Worm (Caenorhabditis elegans) whole organism, young adult: ENCODE measurements around the gene ehs-1.

ENCODE experiments used
- C06A6.2 ChIP-seq: fragments of 200-800 bp; sonication (Bioruptor generic); conservative IDR thresholded peaks from 2 replicates; pipeline ENCODE4 v1.3.6; 2022; ENCODE audit warnings: missing genetic modification characterization, missing compliant biosample characterization
- Y53G8AR.9 ChIP-seq: fragments of 200-800 bp; sonication (Bioruptor generic); conservative IDR thresholded peaks from 2 replicates; pipeline ENCODE4 v1.3.6; 2022; ENCODE audit warnings: missing genetic modification reagents, missing genetic modification characterization, missing compliant biosample characterization
- athp-1 ChIP-seq: sonication (generic microtip); optimal IDR thresholded peaks from 2 replicates; lab custom pipeline; 2017; ENCODE audit warnings: mild to moderate bottlenecking, missing genetic modification characterization, missing compliant biosample characterization
- cebp-1 ChIP-seq, 2 experiments: fragments of 200-800 bp in 1 of 2; sonication (Bioruptor generic) in 1 of 2; sonication (generic microtip) in 1 of 2; IDR thresholded peaks in 1 of 2; optimal IDR thresholded peaks in 1 of 2; 2 replicates each; pipeline versions ENCODE4 v1.3.6 to Lab custom; 2017 to 2022; ENCODE audit warnings: missing compliant biosample characterization in 2 of 2, missing genetic modification characterization in 2 of 2, mild to moderate bottlenecking in 1 of 2, missing genetic modification reagents in 1 of 2, moderate library complexity in 1 of 2
- cebp-2 ChIP-seq: fragments of 200-800 bp; sonication (Bioruptor generic); IDR thresholded peaks from 2 replicates; pipeline ENCODE4 v1.3.6; 2022; ENCODE audit warnings: missing genetic modification characterization, missing compliant biosample characterization
- ceh-40 ChIP-seq: fragments of 200-800 bp; sonication (Bioruptor generic); IDR thresholded peaks from 2 replicates; pipeline ENCODE4 v1.3.6; 2022; ENCODE audit warnings: missing genetic modification characterization, missing compliant biosample characterization
- lin-35 ChIP-seq, 3 experiments: fragments of 150-350 bp in 2 of 3; sonication (generic microtip) in 1 of 3; optimal IDR thresholded peaks; 2 replicates each; lab custom pipeline; 2014 to 2018; ENCODE audit warnings: missing biosample characterization in 3 of 3, missing genetic modification characterization in 3 of 3, missing genetic modification reagents in 3 of 3
- nfyb-1 ChIP-seq: fragments of 200-800 bp; sonication (Bioruptor generic); IDR thresholded peaks from 2 replicates; pipeline ENCODE4 v1.3.6; 2022; ENCODE audit warnings: missing genetic modification reagents, missing genetic modification characterization, missing compliant biosample characterization
- nhr-80 ChIP-seq: sonication (generic microtip); optimal IDR thresholded peaks from 2 replicates; lab custom pipeline; 2016; ENCODE audit warnings: missing genetic modification characterization, missing compliant biosample characterization
- sdz-38 ChIP-seq: sonication (generic microtip); optimal IDR thresholded peaks from 2 replicates; lab custom pipeline; 2016; ENCODE audit warnings: missing genotype, missing genetic modification characterization, missing compliant biosample characterization
- snpc-4 ChIP-seq, 5 experiments: fragments of 150-350 bp in 1 of 5; sonication (generic microtip) in 4 of 5; optimal IDR thresholded peaks; 2 replicates each; lab custom pipeline; 2014 to 2018; ENCODE audit warnings: missing genetic modification characterization in 5 of 5, missing biosample characterization in 3 of 5, antibody characterized with exemption in 2 of 5, mild to moderate bottlenecking in 2 of 5, missing compliant biosample characterization in 2 of 5, missing genotype in 2 of 5, moderate library complexity in 2 of 5, missing genetic modification reagents in 1 of 5
- unc-62 ChIP-seq: fragments of 150-350 bp; optimal IDR thresholded peaks from 2 replicates; lab custom pipeline; 2014; ENCODE audit warnings: missing biosample characterization, missing genetic modification reagents, missing genetic modification characterization
- zfh-2 ChIP-seq: fragments of 200-800 bp; sonication (Bioruptor generic); conservative IDR thresholded peaks from 2 replicates; pipeline ENCODE4 v1.3.6; 2022; ENCODE audit warnings: missing genetic modification reagents, missing genetic modification characterization, missing compliant biosample characterization
- ztf-22 ChIP-seq: fragments of 200-800 bp; sonication (Bioruptor generic); optimal IDR thresholded peaks from 2 replicates; lab custom pipeline; 2018; ENCODE audit warnings: mild to moderate bottlenecking, missing genetic modification characterization, moderate library complexity, missing compliant biosample characterization

Gene ehs-1

DNA sequence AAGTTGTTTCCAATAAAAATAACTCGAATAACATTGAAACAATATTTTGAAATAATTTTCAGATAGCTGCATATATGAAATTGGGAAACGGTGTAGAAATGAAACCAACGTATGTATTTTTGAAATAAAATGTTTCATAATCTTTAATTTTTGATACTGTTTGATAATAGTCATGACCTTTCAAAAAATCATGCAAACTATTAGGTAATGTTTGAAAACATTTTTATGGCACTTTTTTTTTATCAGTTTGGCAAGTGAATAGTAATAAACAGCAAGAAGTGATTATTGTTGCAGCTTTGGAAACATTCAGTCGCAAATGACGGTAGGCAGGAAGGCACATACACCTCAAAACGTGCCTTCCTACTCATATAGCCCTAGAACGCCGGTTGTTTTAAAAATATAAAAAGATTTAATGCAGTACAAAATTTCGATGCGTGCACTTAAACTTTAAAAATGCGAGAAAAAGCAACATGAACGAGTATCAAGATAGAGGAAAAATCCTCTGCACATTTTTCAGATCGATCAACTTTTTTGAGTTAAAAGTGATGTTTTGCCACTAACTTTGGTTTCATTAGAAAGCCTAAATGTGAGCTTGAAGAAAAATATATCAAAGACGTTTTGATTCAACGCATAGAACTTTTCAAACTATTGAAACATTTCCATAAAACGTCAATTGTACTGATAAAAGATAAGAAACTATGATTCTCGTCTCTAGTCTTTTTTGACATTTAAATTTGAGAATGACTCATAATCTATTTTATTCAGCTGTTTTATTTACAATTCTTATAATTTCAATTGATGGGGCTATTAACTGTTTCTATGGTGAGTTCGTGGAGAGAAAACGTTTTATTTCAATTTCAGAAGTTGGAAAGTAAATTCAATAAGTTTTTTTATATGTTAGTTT, 45.1 kb downstream of the ehs-1 start, which contains the start of gene F55C12.19:
TSS of gene F55C12.19 (plus strand) at position 735 of the 904 bp plus-strand sequence.
- TF ChIP-seq nhr-80 (tag; lab: Kevin White, UChicago) (peak; percentile 19), unc-62 (GFP tag; lab: Kevin White, UChicago) (peak; percentile 36), C06A6.2 (GFP tag; lab: Robert Waterston, UW) (no peak)

DNA sequence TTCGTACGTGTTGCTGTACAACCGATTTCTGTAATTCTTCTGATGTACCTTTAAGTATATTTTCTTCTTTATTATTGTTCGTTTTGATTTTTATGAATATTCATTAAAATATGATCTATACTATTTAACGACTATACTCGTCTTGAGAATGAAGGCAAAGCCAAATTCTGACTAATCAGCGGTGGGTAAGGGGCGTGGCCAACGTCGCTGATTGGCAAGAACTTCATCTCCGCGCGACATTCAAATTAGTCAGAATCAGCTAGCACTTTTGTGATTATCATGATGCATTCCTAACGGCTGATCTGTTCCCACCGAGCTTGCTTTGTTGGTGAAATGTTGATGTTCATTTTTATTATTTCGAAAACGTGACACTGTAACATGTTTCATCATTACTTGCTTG, 46.4 kb downstream of the ehs-1 start:
- TF ChIP-seq snpc-4 (GFP tag; optimal IDR thresholded peaks at IDR 0.05; lab: Kevin White, UChicago) (no peak), snpc-4 (tag; optimal IDR thresholded peaks at IDR 0.05; lab: Kevin White, UChicago) (peak in 1 of 4 experiments; percentile 13), zfh-2 (no peak), lin-35 (GFP tag; optimal IDR thresholded peaks at IDR 0.05; lab: Kevin White, UChicago) (no peak), sdz-38 (tag; lab: Kevin White, UChicago) (no peak), cebp-1 (GFP tag; IDR thresholded peaks at IDR 0.05; lab: Robert Waterston, UW) (no peak), cebp-1 (tag; optimal IDR thresholded peaks at IDR 0.05; lab: Kevin White, UChicago) (peak; percentile 36), Y53G8AR.9 (GFP tag; lab: Robert Waterston, UW) (0 out of 2 replicates have a peak, but pooled peaks have one; percentile 45), nfyb-1 (GFP tag; lab: Robert Waterston, UW) (peak; percentile 87), ceh-40 (GFP tag; lab: Robert Waterston, UW) (no peak), cebp-2 (no peak)

DNA sequence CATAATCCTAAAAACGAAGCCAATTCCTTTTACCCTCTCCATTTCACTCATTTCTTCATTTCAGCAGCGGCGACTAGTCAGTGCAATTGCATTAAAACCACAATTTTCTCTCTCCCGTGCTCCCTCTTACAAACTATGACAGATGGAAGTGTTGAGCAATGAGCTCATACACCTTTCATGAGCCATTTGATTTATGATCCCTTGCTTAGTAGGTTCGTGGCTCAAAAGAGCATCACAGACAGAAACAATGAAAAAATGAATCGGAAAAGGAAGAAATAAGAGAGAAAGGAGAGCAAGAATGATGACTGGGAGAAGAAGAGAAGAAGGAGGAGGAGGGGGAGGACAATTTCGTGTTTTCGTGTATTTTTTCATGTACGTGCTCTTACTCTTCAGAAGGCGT, 51.0 kb downstream of the ehs-1 start:
- no peak for TF ChIP-seq ztf-22 (GFP tag; lab: Kevin White, UChicago)
- TF ChIP-seq nhr-80 (tag; lab: Kevin White, UChicago), result peak; percentile 22

DNA sequence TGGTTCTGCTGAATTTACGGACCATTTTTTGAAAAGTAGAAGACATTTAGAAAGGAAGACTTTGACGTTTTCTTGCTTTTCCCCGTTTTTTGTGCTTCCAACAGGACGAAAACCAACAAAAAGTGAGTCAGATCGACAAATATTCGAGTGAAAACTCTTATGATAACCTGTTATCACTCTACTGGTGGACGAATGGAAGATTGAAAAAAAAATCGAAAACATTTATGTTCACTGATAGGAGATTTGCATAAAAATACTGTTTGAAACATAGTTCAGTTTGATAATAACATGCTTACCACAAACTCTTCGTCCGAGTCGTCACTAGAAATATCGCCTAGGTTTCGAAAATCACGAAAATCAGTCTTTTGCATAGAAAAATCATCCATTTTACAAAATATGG, 51.9 kb downstream of the ehs-1 start:
- TF ChIP-seq nhr-80 (tag; lab: Kevin White, UChicago), result peak; percentile 4
- no peak for TF ChIP-seq athp-1 (tag; lab: Kevin White, UChicago)
- TF ChIP-seq, all 124 proteins: peak for 1
